Fruit fly (Drosophila melanogaster): Measurements from ENCODE around the gene Prp4k.

- TF ChIP-seq CTCF (optimal IDR thresholded peaks at IDR 0.05), result no peak
- TF ChIP-seq CG8478 (optimal IDR thresholded peaks at IDR 0.05), result no peak
These were observed 32.8 kb downstream of the Prp4k start for dm6 chr3L:178445-178844.
